Worm (Caenorhabditis elegans) whole organism, early embryonic: ENCODE data around the gene C49A9.1.

Source experiments
- B0310.2 ChIP-seq: sonication (generic microtip); optimal IDR thresholded peaks from 2 replicates; lab custom pipeline; 2016; ENCODE audit warnings: mild to moderate bottlenecking, missing genetic modification characterization, missing compliant biosample characterization
- ceh-36 ChIP-seq: sonication (generic microtip); optimal IDR thresholded peaks from 2 replicates; lab custom pipeline; 2016; ENCODE audit warnings: missing genetic modification characterization, inconsistent platforms, missing compliant biosample characterization
- ets-7 ChIP-seq: sonication (generic microtip); optimal IDR thresholded peaks from 2 replicates; lab custom pipeline; 2016; ENCODE audit warnings: missing genotype, missing genetic modification characterization, missing compliant biosample characterization
- flt-1 ChIP-seq: fragments of 200-800 bp; sonication (Bioruptor generic); IDR thresholded peaks from 2 replicates; pipeline ENCODE4 v1.3.6; 2022; ENCODE audit warnings: missing genetic modification characterization, missing compliant biosample characterization
- tbx-11 ChIP-seq: fragments of 200-800 bp; sonication (Bioruptor generic); IDR thresholded peaks from 2 replicates; pipeline ENCODE4 v1.3.6; 2022; ENCODE audit warnings: missing genetic modification characterization, missing compliant biosample characterization
- tbx-37 ChIP-seq: fragments of 200-800 bp; sonication (Bioruptor generic); conservative IDR thresholded peaks from 2 replicates; pipeline ENCODE4 v1.3.6; 2022; ENCODE audit warnings: missing genetic modification reagents, missing genetic modification characterization, missing compliant biosample characterization
- tra-4 ChIP-seq: sonication (generic microtip); optimal IDR thresholded peaks from 2 replicates; lab custom pipeline; 2017; ENCODE audit warnings: missing genetic modification characterization, missing compliant biosample characterization

DNA sequence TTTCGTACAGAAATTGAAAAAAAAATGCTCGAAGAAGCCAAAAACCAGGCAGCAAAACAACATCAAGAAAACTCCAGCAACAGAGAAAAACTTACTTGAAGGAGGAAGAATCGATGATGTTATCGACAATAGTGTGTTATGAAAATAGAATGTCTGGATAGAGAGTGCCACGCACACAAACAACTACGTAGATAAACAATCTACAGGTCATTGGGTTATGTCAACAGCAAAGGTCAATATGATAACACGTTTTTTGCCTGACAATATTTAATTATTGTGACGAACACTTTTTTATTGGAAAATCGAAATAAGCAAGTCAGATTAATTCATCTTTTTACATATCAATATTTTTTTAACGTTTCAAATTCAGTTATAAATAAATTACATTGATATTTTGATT lies 51.4 kb downstream of the C49A9.1 start, which contains the start of gene sams-5:
- TF ChIP-seq tbx-11 (GFP tag; lab: Robert Waterston, UW) (no peak), tra-4 (tag; lab: Kevin White, UChicago) (no peak), tbx-37 (GFP tag; lab: Robert Waterston, UW) (no peak), flt-1 (GFP tag; lab: Robert Waterston, UW) (no peak), ets-7 (no peak), B0310.2 (tag; lab: Kevin White, UChicago) (no peak), ceh-36 (tag; lab: Kevin White, UChicago) (no peak)
